Worm (Caenorhabditis elegans): ENCODE measurements around the gene T14B4.9.

Gene T14B4.9

ce11 chrII:6682918-6683317 lies 50.7 kb downstream of the T14B4.9 start:
- TF ChIP-seq ztf-23 (GFP tag; IDR thresholded peaks at IDR 0.05) = no peak
- TF ChIP-seq T22C8.4 (GFP tag; IDR thresholded peaks at IDR 0.05) = no peak
- no peak for TF ChIP-seq tab-1 (GFP tag; IDR thresholded peaks at IDR 0.05)
- TF ChIP-seq ref-1 (GFP tag; conservative IDR thresholded peaks at IDR 0.05) = no peak
- no peak for TF ChIP-seq med-1 (GFP tag; optimal IDR thresholded peaks at IDR 0.05; ENCODE audit: insufficient read depth)
- no peak for TF ChIP-seq ztf-29 (GFP tag; IDR thresholded peaks at IDR 0.05)
- no peak for TF ChIP-seq cog-1 (tag; optimal IDR thresholded peaks at IDR 0.05)
- TF ChIP-seq flt-1 (GFP tag; IDR thresholded peaks at IDR 0.05) = no peak
- TF ChIP-seq klf-2 (GFP tag; conservative IDR thresholded peaks at IDR 0.05) = no peak

ce11 chrII:6681478-6681877 lies 52.1 kb downstream of the T14B4.9 start:
- TF ChIP-seq cog-1 (tag; optimal IDR thresholded peaks at IDR 0.05) = no peak
- no peak for TF ChIP-seq T22C8.4 (GFP tag; IDR thresholded peaks at IDR 0.05)
- no peak for TF ChIP-seq ztf-23 (GFP tag; IDR thresholded peaks at IDR 0.05)
- TF ChIP-seq ztf-29 (GFP tag; IDR thresholded peaks at IDR 0.05) = no peak
- TF ChIP-seq med-1 (GFP tag; optimal IDR thresholded peaks at IDR 0.05; ENCODE audit: insufficient read depth) = no peak
- TF ChIP-seq klf-2 (GFP tag; conservative IDR thresholded peaks at IDR 0.05) = no peak
- TF ChIP-seq flt-1 (GFP tag; IDR thresholded peaks at IDR 0.05) = no peak
- TF ChIP-seq tab-1 (GFP tag; IDR thresholded peaks at IDR 0.05) = no peak
- no peak for TF ChIP-seq ref-1 (GFP tag; conservative IDR thresholded peaks at IDR 0.05)
